Fruit fly (Drosophila melanogaster) whole organism, embryonic: ENCODE results near the gene hiro.

Experiments
- CG10274 ChIP-seq: fragments of 200-800 bp; sonication (Bioruptor generic); optimal IDR thresholded peaks from 3 replicates; lab custom pipeline; 2017; ENCODE audit warnings: missing biosample characterization, mild to moderate bottlenecking, missing genetic modification characterization
- CG10654 ChIP-seq: fragments of 200-800 bp; sonication (Bioruptor generic); optimal IDR thresholded peaks from 2 replicates; lab custom pipeline; 2016; ENCODE audit warnings: missing biosample characterization, missing genetic modification characterization
- CG11398 ChIP-seq: fragments of 200-800 bp; sonication (Bioruptor generic); optimal IDR thresholded peaks from 2 replicates; lab custom pipeline; 2016; ENCODE audit warnings: missing biosample characterization, missing genetic modification characterization
- CG12659 ChIP-seq: fragments of 200-800 bp; sonication (Bioruptor generic); optimal IDR thresholded peaks from 3 replicates; lab custom pipeline; 2017; ENCODE audit warnings: mild to moderate bottlenecking, missing biosample characterization, missing genetic modification reagents, missing genetic modification characterization
- CG14667 ChIP-seq: fragments of 200-800 bp; sonication (Bioruptor generic); IDR thresholded peaks from 2 replicates; pipeline ENCODE4 v1.3.6; 2022; ENCODE audit warnings: missing biosample characterization, missing genetic modification characterization
- CG15514 ChIP-seq: fragments of 200-800 bp; sonication (Bioruptor generic); optimal IDR thresholded peaks from 3 replicates; lab custom pipeline; 2017; ENCODE audit warnings: missing biosample characterization, missing genetic modification characterization, mild to moderate bottlenecking, moderate library complexity, missing genetic modification reagents
- CG15601 ChIP-seq: fragments of 200-800 bp; sonication (Bioruptor generic); optimal IDR thresholded peaks from 3 replicates; lab custom pipeline; 2019; ENCODE audit warnings: missing biosample characterization, mild to moderate bottlenecking, missing genetic modification characterization, moderate library complexity
- CG17612 ChIP-seq: fragments of 200-800 bp; sonication (Bioruptor generic); IDR thresholded peaks from 2 replicates; pipeline ENCODE4 v1.3.6; 2022; ENCODE audit warnings: missing biosample characterization, missing genetic modification characterization
- CG2678 ChIP-seq: fragments of 200-800 bp; sonication (Bioruptor generic); optimal IDR thresholded peaks from 3 replicates; lab custom pipeline; 2019; ENCODE audit warnings: missing biosample characterization, mild to moderate bottlenecking, missing genetic modification characterization, moderate library complexity
- CG3281 ChIP-seq: fragments of 200-800 bp; sonication (Bioruptor generic); optimal IDR thresholded peaks from 3 replicates; lab custom pipeline; 2017; ENCODE audit warnings: missing biosample characterization, mild to moderate bottlenecking, missing genetic modification characterization
- CG4617 ChIP-seq: fragments of 200-800 bp; sonication (Bioruptor generic); optimal IDR thresholded peaks from 3 replicates; lab custom pipeline; 2016; ENCODE audit warnings: missing biosample characterization, missing genetic modification characterization, borderline replicate concordance
- CG4707 ChIP-seq: fragments of 200-800 bp; sonication (Bioruptor generic); optimal IDR thresholded peaks from 2 replicates; lab custom pipeline; 2018; ENCODE audit warnings: missing biosample characterization, mild to moderate bottlenecking, missing genetic modification characterization, moderate library complexity
- CG5245 ChIP-seq: fragments of 200-800 bp; sonication (Bioruptor generic); optimal IDR thresholded peaks from 3 replicates; lab custom pipeline; 2016; ENCODE audit warnings: missing biosample characterization, missing genetic modification characterization
- CG5953 ChIP-seq: fragments of 200-800 bp; sonication (Bioruptor generic); IDR thresholded peaks from 2 replicates; pipeline ENCODE4 v1.3.6; 2022; ENCODE audit warnings: missing biosample characterization, missing genetic modification characterization
- CG6683 ChIP-seq: fragments of 200-800 bp; sonication (Bioruptor generic); optimal IDR thresholded peaks from 2 replicates; lab custom pipeline; 2017; ENCODE audit warnings: missing biosample characterization, mild to moderate bottlenecking, missing genetic modification characterization, missing genetic modification reagents
- CG7786 ChIP-seq: fragments of 200-800 bp; sonication (Bioruptor generic); optimal IDR thresholded peaks from 2 replicates; lab custom pipeline; 2016; ENCODE audit warnings: missing biosample characterization, missing genetic modification characterization
- CG8089 ChIP-seq: fragments of 200-800 bp; sonication (Bioruptor generic); optimal IDR thresholded peaks from 3 replicates; lab custom pipeline; 2016; ENCODE audit warnings: missing biosample characterization, missing genetic modification characterization
- CG8478 ChIP-seq: fragments of >200 bp; optimal IDR thresholded peaks from 2 replicates; lab custom pipeline; 2018
- CG8944 ChIP-seq: fragments of 200-800 bp; sonication (Bioruptor generic); optimal IDR thresholded peaks from 3 replicates; lab custom pipeline; 2016; ENCODE audit warnings: missing biosample characterization, missing genetic modification characterization
- CrebB ChIP-seq: fragments of 200-800 bp; sonication (Bioruptor generic); optimal IDR thresholded peaks from 3 replicates; lab custom pipeline; 2018; ENCODE audit warnings: missing biosample characterization, mild to moderate bottlenecking, missing genetic modification characterization
- D ChIP-seq, 2 experiments: fragments of 200-800 bp in 1 of 2; fragments of >200 bp in 1 of 2; sonication (Bioruptor generic) in 1 of 2; optimal IDR thresholded peaks; 2 replicates in 1 of 2; 3 replicates in 1 of 2; lab custom pipeline; 2017; ENCODE audit warnings: mild to moderate bottlenecking in 1 of 2, missing biosample characterization in 1 of 2, missing genetic modification characterization in 1 of 2, missing genetic modification reagents in 1 of 2
- Dfd ChIP-seq, 2 experiments: fragments of >200 bp; optimal IDR thresholded peaks; 2 replicates each; lab custom pipeline; 2017; ENCODE audit warnings: missing biosample characterization in 2 of 2, missing genetic modification characterization in 2 of 2
- Drgx ChIP-seq: fragments of 200-800 bp; sonication (Bioruptor generic); IDR thresholded peaks from 2 replicates; pipeline ENCODE4 v1.3.6; 2022; ENCODE audit warnings: missing biosample characterization, missing genetic modification characterization
- ERR ChIP-seq: fragments of 200-800 bp; sonication (Bioruptor generic); optimal IDR thresholded peaks from 2 replicates; lab custom pipeline; 2016; ENCODE audit warnings: missing biosample characterization, missing genetic modification characterization
- Fer3 ChIP-seq: fragments of 200-800 bp; sonication (Bioruptor generic); optimal IDR thresholded peaks from 2 replicates; lab custom pipeline; 2018; ENCODE audit warnings: missing biosample characterization, mild to moderate bottlenecking, missing genetic modification characterization, moderate library complexity
- HLH3B ChIP-seq: fragments of 200-800 bp; sonication (Bioruptor generic); IDR thresholded peaks from 2 replicates; pipeline ENCODE4 v1.3.6; 2022; ENCODE audit warnings: missing biosample characterization, missing genetic modification characterization
- Med ChIP-seq: fragments of 200-800 bp; sonication (Bioruptor generic); peaks from one replicate; lab custom pipeline; 2016; ENCODE audit warnings: missing biosample characterization, missing genetic modification characterization, mild to moderate bottlenecking, inconsistent platforms, moderate library complexity
- Opbp ChIP-seq: fragments of 200-800 bp; sonication (Bioruptor generic); IDR thresholded peaks from 3 replicates; pipeline ENCODE4 v1.3.6; 2022; ENCODE audit warnings: missing biosample characterization, missing genetic modification characterization; ENCODE audit not compliant: partially characterized antibody
- Sry-β ChIP-seq: fragments of 200-800 bp; sonication (Bioruptor generic); optimal IDR thresholded peaks from 2 replicates; lab custom pipeline; 2018; ENCODE audit warnings: missing biosample characterization, mild to moderate bottlenecking, missing genetic modification characterization, moderate library complexity
- Trl ChIP-seq, 3 experiments: fragments of >200 bp in 2 of 3; fragments of 200-800 bp in 1 of 3; sonication (Bioruptor generic) in 1 of 3; optimal IDR thresholded peaks; 2 replicates in 1 of 3; 3 replicates in 2 of 3; lab custom pipeline; 2016 to 2017; ENCODE audit warnings: missing biosample characterization in 1 of 3, missing genetic modification characterization in 1 of 3
- YL-1 ChIP-seq: fragments of 200-800 bp; sonication (Bioruptor generic); optimal IDR thresholded peaks from 3 replicates; lab custom pipeline; 2017; ENCODE audit warnings: missing biosample characterization, mild to moderate bottlenecking, missing genetic modification characterization
- al ChIP-seq: fragments of 200-800 bp; sonication (Bioruptor generic); IDR thresholded peaks from 2 replicates; pipeline ENCODE4 v1.3.6; 2022; ENCODE audit warnings: missing biosample characterization, missing genetic modification characterization
- amos ChIP-seq: fragments of 200-800 bp; sonication (Bioruptor generic); IDR thresholded peaks from 2 replicates; pipeline ENCODE4 v1.3.6; 2022; ENCODE audit warnings: missing biosample characterization, missing genetic modification characterization; ENCODE audit not compliant: partially characterized antibody
- caup ChIP-seq: fragments of 200-800 bp; sonication (Bioruptor generic); optimal IDR thresholded peaks from 3 replicates; lab custom pipeline; 2017; ENCODE audit warnings: missing biosample characterization, mild to moderate bottlenecking, missing genetic modification characterization, moderate library complexity; ENCODE audit not compliant: severe bottlenecking
- dimm ChIP-seq: fragments of 200-800 bp; sonication (Bioruptor generic); IDR thresholded peaks from 2 replicates; pipeline ENCODE4 v1.3.6; 2022; ENCODE audit warnings: missing biosample characterization, missing genetic modification characterization
- emc ChIP-seq: fragments of 200-800 bp; sonication (Bioruptor generic); optimal IDR thresholded peaks from 2 replicates; lab custom pipeline; 2016; ENCODE audit warnings: missing biosample characterization, missing genetic modification characterization
- eyg ChIP-seq: fragments of 200-800 bp; sonication (Bioruptor generic); optimal IDR thresholded peaks from 3 replicates; lab custom pipeline; 2016; ENCODE audit warnings: missing biosample characterization, missing genetic modification characterization
- fd102C ChIP-seq: fragments of 200-800 bp; sonication (Bioruptor generic); optimal IDR thresholded peaks from 2 replicates; lab custom pipeline; 2018; ENCODE audit warnings: missing biosample characterization, mild to moderate bottlenecking, missing genetic modification characterization, moderate library complexity
- fd96Cb ChIP-seq: fragments of 200-800 bp; sonication (Bioruptor generic); optimal IDR thresholded peaks from 2 replicates; lab custom pipeline; 2018; ENCODE audit warnings: missing biosample characterization, mild to moderate bottlenecking, missing genetic modification characterization, moderate library complexity
- gcm ChIP-seq: fragments of 200-800 bp; sonication (Bioruptor generic); optimal IDR thresholded peaks from 2 replicates; lab custom pipeline; 2019; ENCODE audit warnings: missing biosample characterization, mild to moderate bottlenecking, missing genetic modification characterization, moderate library complexity
- knrl ChIP-seq: fragments of 200-800 bp; sonication (Bioruptor generic); IDR thresholded peaks from 3 replicates; pipeline ENCODE4 v1.3.6; 2022; ENCODE audit warnings: missing biosample characterization, missing genetic modification characterization; ENCODE audit not compliant: partially characterized antibody
- lab ChIP-seq: fragments of 200-800 bp; sonication (Bioruptor generic); optimal IDR thresholded peaks from 3 replicates; lab custom pipeline; 2017; ENCODE audit warnings: missing biosample characterization, missing genetic modification characterization, mild to moderate bottlenecking, moderate library complexity, missing genetic modification reagents
- pb ChIP-seq: fragments of 200-800 bp; sonication (Bioruptor generic); optimal IDR thresholded peaks from 3 replicates; lab custom pipeline; 2016; ENCODE audit warnings: missing biosample characterization, missing genetic modification characterization
- pho ChIP-seq: fragments of 200-800 bp; sonication (Bioruptor generic); optimal IDR thresholded peaks from 2 replicates; lab custom pipeline; 2016; ENCODE audit warnings: missing biosample characterization, missing genetic modification characterization
- psq ChIP-seq: fragments of 200-800 bp; sonication (Bioruptor generic); optimal IDR thresholded peaks from 2 replicates; lab custom pipeline; 2017; ENCODE audit warnings: missing biosample characterization, missing genetic modification characterization
- seq ChIP-seq: fragments of 200-800 bp; sonication (Bioruptor generic); IDR thresholded peaks from 2 replicates; pipeline ENCODE4 v1.3.6; 2022; ENCODE audit warnings: missing biosample characterization, missing genetic modification characterization
- sna ChIP-seq: fragments of 200-800 bp; sonication (Bioruptor generic); IDR thresholded peaks from 2 replicates; pipeline ENCODE4 v1.3.6; 2022; ENCODE audit warnings: missing biosample characterization, missing genetic modification characterization; ENCODE audit not compliant: partially characterized antibody
- tap ChIP-seq: fragments of 200-800 bp; optimal IDR thresholded peaks from 3 replicates; lab custom pipeline; 2019; ENCODE audit warnings: missing biosample characterization, mild to moderate bottlenecking, missing genetic modification characterization, moderate library complexity
- vnd ChIP-seq: fragments of 200-800 bp; sonication (Bioruptor generic); IDR thresholded peaks from 3 replicates; pipeline ENCODE4 v1.3.6; 2022; ENCODE audit warnings: missing biosample characterization, missing genetic modification characterization; ENCODE audit not compliant: partially characterized antibody

Gene hiro

dm6 chr3L:680258-680657 is 7.5 kb downstream of the hiro start, which contains the start of gene CG17129 (continued):
- TF ChIP-seq CrebB (peak; percentile 66), Med (GFP tag; lab: Kevin White, UChicago) (peak; percentile 97), D (optimal IDR thresholded peaks at IDR 0.05; lab: Kevin White, UChicago) (no peak), D (GFP tag; optimal IDR thresholded peaks at IDR 0.05; lab: Kevin White, UChicago) (peak; percentile 38), CG4707 (GFP tag; lab: Kevin White, UChicago) (peak; percentile 30), pb (GFP tag; lab: Kevin White, UChicago) (peak; percentile 46), CG8944 (GFP tag; lab: Kevin White, UChicago) (peak; percentile 79), CG5245 (peak; percentile 69), tap (peak; percentile 53), al (GFP tag; lab: Robert Waterston, UW) (peak; percentile 71), dimm (GFP tag; lab: Robert Waterston, UW) (no peak), CG15514 (GFP tag; lab: Kevin White, UChicago) (peak; percentile 81), lab (GFP tag; lab: Kevin White, UChicago) (peak; percentile 73), CG17612 (GFP tag; lab: Robert Waterston, UW) (peak; percentile 40; the same call in 1 of the 2 replicates), Trl (optimal IDR thresholded peaks at IDR 0.05; lab: Kevin White, UChicago) (no peak), Trl (GFP tag; optimal IDR thresholded peaks at IDR 0.05; lab: Kevin White, UChicago) (peak; percentile 84), ERR (GFP tag; lab: Kevin White, UChicago) (peak; percentile 66), seq (GFP tag; lab: Robert Waterston, UW) (peak; percentile 71), CG15601 (tag; lab: Kevin White, UChicago) (peak; percentile 82), CG10274 (GFP tag; lab: Kevin White, UChicago) (no peak), Dfd (GFP tag; optimal IDR thresholded peaks at IDR 0.05; lab: Kevin White, UChicago) (no peak), CG5953 (GFP tag; lab: Robert Waterston, UW) (no peak), psq (GFP tag; lab: Kevin White, UChicago) (peak; percentile 3), YL-1 (GFP tag; lab: Kevin White, UChicago) (peak; percentile 11), vnd (GFP tag; lab: Robert Waterston, UW) (peak; percentile 95), CG14667 (peak; percentile 58; the same call in 1 of the 2 replicates), CG11398 (GFP tag; lab: Kevin White, UChicago) (peak; percentile 68), Sry-β (GFP tag; lab: Kevin White, UChicago) (peak; percentile 66), emc (GFP tag; lab: Kevin White, UChicago) (peak; percentile 56), amos (peak; percentile 87), caup (peak; percentile 59), CG8478 (no peak), gcm (GFP tag; lab: Kevin White, UChicago) (peak; percentile 58), Opbp (GFP tag; lab: Robert Waterston, UW) (peak; percentile 89), CG10654 (peak; percentile 66), CG12659 (GFP tag; lab: Kevin White, UChicago) (peak; percentile 80), sna (GFP tag; lab: Robert Waterston, UW) (peak; percentile 100), CG8089 (GFP tag; lab: Kevin White, UChicago) (peak; percentile 75), pho (GFP tag; lab: Kevin White, UChicago) (peak; percentile 68), Fer3 (tag; lab: Kevin White, UChicago) (peak; percentile 71), CG4617 (GFP tag; lab: Kevin White, UChicago) (peak; percentile 71), fd102C (no peak), CG6683 (GFP tag; lab: Kevin White, UChicago) (peak; percentile 14), eyg (GFP tag; lab: Kevin White, UChicago) (peak; percentile 65), fd96Cb (tag; lab: Kevin White, UChicago) (peak; percentile 70), CG3281 (GFP tag; lab: Kevin White, UChicago) (peak; percentile 84), HLH3B (peak; percentile 74), CG7786 (peak; percentile 73), Drgx (GFP tag; lab: Robert Waterston, UW) (peak; percentile 7; the same call in 1 of the 2 replicates), knrl (GFP tag; lab: Robert Waterston, UW) (peak; percentile 98), CG2678 (tag; lab: Kevin White, UChicago) (peak; percentile 77)
